Worm (Caenorhabditis elegans): ENCODE measurements around the gene ttbk-8.2.
A peak's percentile ranks its signal among the peaks of the same experiment; 100 is the strongest.

Gene ttbk-8.2

DNA sequence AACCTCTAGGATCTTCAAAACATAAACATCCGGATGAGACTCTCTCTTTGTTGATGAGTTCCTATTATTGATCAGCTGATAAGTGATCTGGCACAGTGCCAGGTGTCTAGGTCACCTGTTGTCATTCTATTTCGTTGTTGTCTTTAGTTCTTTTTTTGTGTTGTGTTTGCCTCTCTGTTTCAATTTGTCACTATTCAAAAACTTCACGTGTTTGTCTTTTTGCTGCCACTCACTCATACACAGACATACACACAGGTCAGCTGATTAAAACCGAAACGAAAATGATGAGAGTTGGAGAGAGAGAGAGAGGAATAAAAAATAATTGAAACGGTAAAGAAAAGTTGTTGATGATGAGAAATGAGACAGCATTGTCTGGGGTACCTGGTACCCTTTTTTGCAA lies 40.6 kb upstream of the ttbk-8.2 start:
- TF ChIP-seq mab-5 (tag; optimal IDR thresholded peaks at IDR 0.05) (no peak), crh-2 (tag; optimal IDR thresholded peaks at IDR 0.05) (peak; percentile 93), nhr-23 (tag; optimal IDR thresholded peaks at IDR 0.05) (no peak), unc-55 (GFP tag; optimal IDR thresholded peaks at IDR 0.05) (no peak), nhr-10 (tag; optimal IDR thresholded peaks at IDR 0.05) (no peak), dmd-4 (tag; optimal IDR thresholded peaks at IDR 0.05) (no peak), snpc-4 (tag; optimal IDR thresholded peaks at IDR 0.05) (no peak), sma-3 (GFP tag; optimal IDR thresholded peaks at IDR 0.05) (peak; percentile 91), fos-1 (tag; optimal IDR thresholded peaks at IDR 0.05) (peak; percentile 68), lin-39 (tag; optimal IDR thresholded peaks at IDR 0.05) (no peak), aly-2 (tag; optimal IDR thresholded peaks at IDR 0.05) (no peak), F13H6.1 (tag; optimal IDR thresholded peaks at IDR 0.05) (peak; percentile 90), Y55F3AM.14 (GFP tag; optimal IDR thresholded peaks at IDR 0.05) (peak; percentile 99), lin-13 (GFP tag; optimal IDR thresholded peaks at IDR 0.05) (no peak), blmp-1 (tag; optimal IDR thresholded peaks at IDR 0.05; ENCODE audit: insufficient read depth) (peak; percentile 44), sem-4 (tag; optimal IDR thresholded peaks at IDR 0.05) (peak; percentile 4), nhr-11 (tag; optimal IDR thresholded peaks at IDR 0.05) (no peak), zag-1 (tag; optimal IDR thresholded peaks at IDR 0.05) (no peak), nhr-21 (tag; optimal IDR thresholded peaks at IDR 0.05) (peak; percentile 49), nhr-6 (tag; optimal IDR thresholded peaks at IDR 0.05) (peak; percentile 69), lin-11 (tag; optimal IDR thresholded peaks at IDR 0.05) (no peak), ceh-16 (tag; optimal IDR thresholded peaks at IDR 0.05) (no peak), nhr-12 (tag; optimal IDR thresholded peaks at IDR 0.05) (no peak), nhr-77 (tag; optimal IDR thresholded peaks at IDR 0.05) (no peak), sma-9 (GFP tag; optimal IDR thresholded peaks at IDR 0.05) (peak; percentile 91), sma-9 (tag; optimal IDR thresholded peaks at IDR 0.05) (no peak), unc-39 (tag; optimal IDR thresholded peaks at IDR 0.05) (no peak), peb-1 (tag; optimal IDR thresholded peaks at IDR 0.05) (no peak), mdl-1 (tag; optimal IDR thresholded peaks at IDR 0.05) (no peak), C34F6.9 (tag; optimal IDR thresholded peaks at IDR 0.05) (peak; percentile 71), alr-1 (tag; optimal IDR thresholded peaks at IDR 0.05) (no peak), gmeb-1 (tag; optimal IDR thresholded peaks at IDR 0.05) (peak; percentile 70), mbf-1 (tag; optimal IDR thresholded peaks at IDR 0.05) (no peak), skn-1 (tag; optimal IDR thresholded peaks at IDR 0.05) (no peak), egl-27 (tag; optimal IDR thresholded peaks at IDR 0.05) (no peak), ZK546.5 (tag; optimal IDR thresholded peaks at IDR 0.05) (no peak), ztf-1 (GFP tag; conservative IDR thresholded peaks at IDR 0.05) (no peak), nhr-25 (tag; optimal IDR thresholded peaks at IDR 0.05) (peak; percentile 83), R02D3.7 (tag; optimal IDR thresholded peaks at IDR 0.05) (no peak), lsy-2 (tag; optimal IDR thresholded peaks at IDR 0.05) (peak in 1 of 2 experiments; percentile 76), nhr-237 (tag; optimal IDR thresholded peaks at IDR 0.05) (no peak), ztf-4 (tag; optimal IDR thresholded peaks at IDR 0.05) (peak; percentile 54), elt-1 (tag; optimal IDR thresholded peaks at IDR 0.05) (no peak), ztf-11 (tag; optimal IDR thresholded peaks at IDR 0.05) (no peak), elt-3 (tag; optimal IDR thresholded peaks at IDR 0.05) (no peak), unc-62 (GFP tag; optimal IDR thresholded peaks at IDR 0.05) (no peak), ceh-82 (tag; optimal IDR thresholded peaks at IDR 0.05) (no peak), ama-1 (optimal IDR thresholded peaks at IDR 0.05) (no peak), nhr-129 (tag; optimal IDR thresholded peaks at IDR 0.05) (peak; percentile 95)

Measured in whole organism, L2 larva.